Fruit fly (Drosophila melanogaster) Kc167 (cell line): Measurements from ENCODE around the gene TfIIA-S.

Experiments
- h ChIP-seq: fragments of >200 bp; optimal IDR thresholded peaks from 3 replicates; lab custom pipeline; 2018; ENCODE audit warnings: missing external identifiers
- insv ChIP-seq: fragments of >200 bp; optimal IDR thresholded peaks from 3 replicates; lab custom pipeline; 2018; ENCODE audit warnings: missing external identifiers
- psq ChIP-seq: fragments of >200 bp; optimal IDR thresholded peaks from 2 replicates; lab custom pipeline; 2017; ENCODE audit warnings: missing external identifiers

dm6 chr3R:23903425-23903824 lies 12.6 kb upstream of the TfIIA-S start:
- TF ChIP-seq h (lab: Kevin White, UChicago), result no peak
- TF ChIP-seq insv (lab: Kevin White, UChicago), result no peak
- TF ChIP-seq psq, result no peak
